Worm (Caenorhabditis elegans): ENCODE measurements around the gene oat-1.
A peak's percentile ranks its signal among the peaks of the same experiment; 100 is the strongest.

The oat-1 gene

DNA sequence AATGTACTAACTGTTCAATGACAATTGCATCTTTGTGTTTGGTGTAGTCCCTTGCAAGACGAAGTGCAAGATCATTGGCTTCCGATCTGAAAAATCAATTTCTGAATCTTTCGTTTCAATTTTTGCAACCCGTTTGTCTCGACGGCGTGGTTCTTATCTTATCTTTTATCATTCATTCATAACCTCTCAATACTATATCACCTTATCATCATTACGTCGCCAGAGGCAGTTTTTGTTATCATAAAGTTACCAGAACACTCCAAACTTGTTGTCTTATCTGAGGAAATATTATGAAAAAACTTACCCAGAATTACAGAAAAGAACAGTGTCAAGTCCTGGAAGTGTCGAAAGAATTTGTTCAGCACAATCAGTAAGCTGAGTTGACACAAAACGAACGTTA, 21.9 kb downstream of the oat-1 start:
- no peak for TF ChIP-seq unc-62 (GFP tag; optimal IDR thresholded peaks at IDR 0.05)

DNA sequence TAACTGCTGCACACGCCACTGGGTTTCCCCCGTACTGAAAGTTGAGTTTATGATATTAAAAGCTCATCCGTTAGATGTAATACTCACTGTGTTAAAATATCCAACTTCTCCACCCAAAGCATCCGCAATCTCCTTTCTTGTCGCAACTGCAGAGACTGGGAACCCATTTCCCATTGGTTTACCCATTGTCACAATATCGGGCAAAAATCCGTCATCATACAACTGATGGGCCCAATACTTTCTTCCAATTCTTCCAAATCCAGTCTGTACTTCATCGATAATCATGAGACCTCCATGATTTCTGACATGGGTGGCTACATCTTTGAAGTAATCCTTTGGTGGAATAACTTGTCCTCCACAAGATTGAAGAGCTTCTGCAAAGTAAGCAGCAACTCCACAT, 22.5 kb downstream of the oat-1 start:
- TF ChIP-seq unc-62 (GFP tag; optimal IDR thresholded peaks at IDR 0.05), result no peak

ce11 chrIV:8446904-8447303, 25.5 kb downstream of the oat-1 start, which contains the start of gene T01B11.1:
TSS of gene T01B11.1 (plus strand) at chrIV:8447204.
- no peak for TF ChIP-seq unc-62 (GFP tag; optimal IDR thresholded peaks at IDR 0.05)

ce11 chrIV:8432709-8433108, 39.7 kb downstream of the oat-1 start, which contains the start of the genes T26A8.4 and pdtf-1:
TSS of gene T26A8.4 (minus strand) at chrIV:8432893.
TSS of gene pdtf-1 (plus strand) at chrIV:8433038.
- peak; percentile 19 for TF ChIP-seq unc-62 (GFP tag; optimal IDR thresholded peaks at IDR 0.05)

- no peak for TF ChIP-seq unc-62 (GFP tag; optimal IDR thresholded peaks at IDR 0.05)
Measured at ce11 chrIV:8431567-8432458, 40.6 kb downstream of the oat-1 start.

DNA sequence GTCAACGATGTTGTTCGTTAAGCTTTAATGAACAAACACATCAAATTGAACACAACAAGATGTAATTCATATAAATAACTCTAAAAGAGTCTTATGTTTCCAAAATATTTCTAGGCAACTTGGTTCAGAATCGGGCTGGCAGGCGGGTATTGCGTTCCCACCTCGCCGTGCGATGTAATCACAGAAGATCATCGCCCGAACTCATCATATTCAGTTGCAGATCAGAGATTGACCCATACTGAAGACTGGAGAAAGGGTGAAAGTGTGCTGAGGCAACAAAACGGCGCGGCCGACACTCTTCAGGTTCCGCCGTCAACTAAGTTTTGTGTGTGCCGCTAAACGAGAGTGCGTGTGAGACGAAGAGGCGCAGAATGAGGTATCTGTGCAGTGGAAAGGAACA, 43.9 kb downstream of the oat-1 start:
- TF ChIP-seq unc-62 (GFP tag; optimal IDR thresholded peaks at IDR 0.05), result no peak

ce11 chrIV:8426537-8426936, 45.9 kb downstream of the oat-1 start, which contains the start of the genes T26A8.3 and tmem-231:
TSS of gene T26A8.3 (minus strand) at chrIV:8426637.
TSS of gene tmem-231 (plus strand) at chrIV:8426785.
- TF ChIP-seq unc-62 (GFP tag; optimal IDR thresholded peaks at IDR 0.05), result no peak

DNA sequence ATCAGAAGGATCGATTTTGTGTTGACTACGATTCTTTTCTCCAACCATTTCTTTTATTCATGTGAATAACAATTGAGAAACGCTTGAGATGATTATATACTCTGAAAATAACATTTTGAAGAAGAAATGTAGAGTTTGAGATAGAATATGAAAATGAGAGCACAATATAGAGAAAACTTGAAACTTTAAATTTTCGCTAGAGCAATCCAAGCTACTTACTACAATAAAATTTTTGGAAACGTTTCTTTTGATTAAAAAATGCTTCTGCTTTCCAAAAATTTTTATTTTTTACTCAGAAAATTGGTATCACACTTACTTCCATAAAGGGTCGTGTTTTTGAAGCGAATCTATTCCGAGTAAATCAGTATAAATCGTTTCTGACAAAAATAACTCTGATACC, 51.4 kb downstream of the oat-1 start, which contains the start of gene M116.5:
Gene M116.5 (minus strand): TSS at position 101 of the 400 bp plus-strand sequence.
- TF ChIP-seq unc-62 (GFP tag; optimal IDR thresholded peaks at IDR 0.05), result no peak

Data from whole organism, dauer.